Fruit fly (Drosophila melanogaster): ENCODE data around the gene CG2246.

The CG2246 gene

dm6 chr3R:30596704-30597103, 4.6 kb downstream of the CG2246 start, which contains the start of gene CG31019:
Gene CG31019 (plus strand): TSS chr3R:30597004.
- TF ChIP-seq CG8478 (optimal IDR thresholded peaks at IDR 0.05) (no peak), CTCF (optimal IDR thresholded peaks at IDR 0.05) (no peak)

- no peak for TF ChIP-seq CTCF (optimal IDR thresholded peaks at IDR 0.05)
- no peak for TF ChIP-seq CG8478 (optimal IDR thresholded peaks at IDR 0.05)
Observed at dm6 chr3R:30592733-30593132, 8.6 kb downstream of the CG2246 start.

- TF ChIP-seq CG8478 (optimal IDR thresholded peaks at IDR 0.05) (no peak), CTCF (optimal IDR thresholded peaks at IDR 0.05) (no peak)
Observed at dm6 chr3R:30590845-30591244, 10.4 kb downstream of the CG2246 start.

- no peak for TF ChIP-seq CG8478 (optimal IDR thresholded peaks at IDR 0.05)
Observed at dm6 chr3R:30590237-30590636, 11.1 kb downstream of the CG2246 start.

dm6 chr3R:30587196-30587753, 14.0 kb downstream of the CG2246 start, which contains the start of gene CG9717:
Gene CG9717 (minus strand): TSS chr3R:30587302.
- TF ChIP-seq CTCF (optimal IDR thresholded peaks at IDR 0.05) (no peak), CG8478 (optimal IDR thresholded peaks at IDR 0.05) (no peak)

- TF ChIP-seq CG8478 (optimal IDR thresholded peaks at IDR 0.05) (no peak), CTCF (optimal IDR thresholded peaks at IDR 0.05) (no peak)
Observed at dm6 chr3R:30583542-30583941, 17.7 kb downstream of the CG2246 start, which contains the start of gene Rpt6R. Gene Rpt6R (minus strand): TSS chr3R:30583697.

- TF ChIP-seq CTCF (optimal IDR thresholded peaks at IDR 0.05): no peak
- no peak for TF ChIP-seq CG8478 (optimal IDR thresholded peaks at IDR 0.05)
Observed at dm6 chr3R:30579129-30579528, 22.2 kb downstream of the CG2246 start, which contains the start of gene CG9702. Gene CG9702 (plus strand): TSS chr3R:30579429.

dm6 chr3R:30570554-30571141, 30.6 kb downstream of the CG2246 start:
- TF ChIP-seq CTCF (optimal IDR thresholded peaks at IDR 0.05): no peak
- TF ChIP-seq CG8478 (optimal IDR thresholded peaks at IDR 0.05): no peak

- TF ChIP-seq CG8478 (optimal IDR thresholded peaks at IDR 0.05) (no peak), CTCF (optimal IDR thresholded peaks at IDR 0.05) (no peak)
Observed at dm6 chr3R:30567215-30567614, 34.1 kb downstream of the CG2246 start.

- no peak for TF ChIP-seq CTCF (optimal IDR thresholded peaks at IDR 0.05)
- TF ChIP-seq CG8478 (optimal IDR thresholded peaks at IDR 0.05): no peak
Observed at dm6 chr3R:30566181-30566902, 34.9 kb downstream of the CG2246 start.

- no peak for TF ChIP-seq CG8478 (optimal IDR thresholded peaks at IDR 0.05)
- TF ChIP-seq CTCF (optimal IDR thresholded peaks at IDR 0.05): no peak
Observed at dm6 chr3R:30564479-30564878, 36.8 kb downstream of the CG2246 start.

- TF ChIP-seq CTCF (optimal IDR thresholded peaks at IDR 0.05): no peak
Observed at dm6 chr3R:30563260-30564080, 37.8 kb downstream of the CG2246 start.

dm6 chr3R:30562733-30563259, 38.5 kb downstream of the CG2246 start:
- no peak for TF ChIP-seq CTCF (optimal IDR thresholded peaks at IDR 0.05)
- no peak for TF ChIP-seq CG8478 (optimal IDR thresholded peaks at IDR 0.05)

- TF ChIP-seq CTCF (optimal IDR thresholded peaks at IDR 0.05) (no peak), CG8478 (optimal IDR thresholded peaks at IDR 0.05) (no peak)
Observed at dm6 chr3R:30561207-30561606, 40.1 kb downstream of the CG2246 start.

dm6 chr3R:30560070-30560469, 41.2 kb downstream of the CG2246 start, which contains the start of gene CG34155:
Gene CG34155 (minus strand): TSS chr3R:30560199.
- TF ChIP-seq CTCF (optimal IDR thresholded peaks at IDR 0.05) (no peak), CG8478 (optimal IDR thresholded peaks at IDR 0.05) (no peak)
